Fruit fly (Drosophila melanogaster) S2 (cell line): ENCODE measurements around the gene pkaap.

Source experiments
- CG8478 ChIP-seq: fragments of >200 bp; optimal IDR thresholded peaks from 2 replicates; lab custom pipeline; 2018
- CTCF ChIP-seq, 2 experiments: fragments of >200 bp; optimal IDR thresholded peaks; 2 replicates each; lab custom pipeline; 2018

DNA sequence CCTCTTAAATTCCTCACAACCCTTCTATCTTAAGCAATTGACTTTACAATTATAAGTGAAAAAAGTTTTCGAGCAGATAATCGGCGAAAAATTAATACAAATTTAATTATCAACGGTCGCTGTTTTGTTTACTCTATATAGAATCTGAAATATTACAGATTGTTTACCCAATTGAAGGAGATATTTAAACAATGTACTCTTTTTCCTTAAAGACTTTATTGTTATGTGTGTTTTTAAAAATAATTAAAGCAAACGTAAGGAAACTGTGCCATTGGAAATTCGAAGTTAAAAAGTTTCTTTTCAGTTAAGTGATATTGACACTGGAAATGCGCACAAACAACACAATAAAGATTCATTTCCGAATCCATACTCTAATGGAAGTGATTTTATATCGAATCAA lies 46.5 kb upstream of the pkaap start, which contains the start of gene CG42818:
- TF ChIP-seq CG8478 (lab: Kevin White, UChicago) (no peak), CTCF (optimal IDR thresholded peaks at IDR 0.05; lab: Kevin White, UChicago) (no peak)
